Fruit fly (Drosophila melanogaster): Measurements from ENCODE around the gene mRpS2.

The mRpS2 gene

DNA sequence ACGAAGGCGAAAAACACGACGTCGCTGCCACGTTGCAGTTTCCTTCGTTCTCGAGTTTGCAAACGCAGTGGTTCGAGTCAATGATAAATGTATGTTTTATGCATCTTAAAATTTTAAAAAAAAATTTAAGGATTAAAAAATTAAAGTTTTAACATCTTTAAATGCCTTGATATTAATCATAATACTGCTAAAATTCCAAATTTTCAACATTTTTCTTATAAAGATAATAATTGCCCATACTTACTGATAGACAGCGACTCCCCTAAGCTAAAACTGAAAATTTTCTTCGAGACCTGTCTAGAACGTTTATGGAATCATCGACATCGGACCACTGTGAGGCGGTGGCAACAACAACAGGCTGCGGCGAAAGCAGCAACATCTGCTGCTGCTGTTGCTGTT is 28.9 kb downstream of the mRpS2 start:
- TF ChIP-seq CG14655 (GFP tag; optimal IDR thresholded peaks at IDR 0.05) (peak; percentile 84), gl (tag; optimal IDR thresholded peaks at IDR 0.05) (peak; percentile 38), CG9948 (tag; optimal IDR thresholded peaks at IDR 0.05) (peak; percentile 87), fd96Ca (GFP tag; IDR thresholded peaks at IDR 0.05) (0 out of 3 replicates have a peak, but pooled peaks have one; percentile 6), Snoo (tag; optimal IDR thresholded peaks at IDR 0.05) (peak; percentile 69), CG32121 (GFP tag; IDR thresholded peaks at IDR 0.05) (peak; percentile 45; the same call in 1 of the 2 replicates), CG15710 (tag; optimal IDR thresholded peaks at IDR 0.05) (peak; percentile 83), CG13204 (GFP tag; optimal IDR thresholded peaks at IDR 0.05) (peak; percentile 34), Pif1B (GFP tag; optimal IDR thresholded peaks at IDR 0.05) (peak; percentile 70), Ets98B (GFP tag; IDR thresholded peaks at IDR 0.05) (peak; percentile 58), CG17806 (tag; optimal IDR thresholded peaks at IDR 0.05) (peak; percentile 86), CG8301 (tag; optimal IDR thresholded peaks at IDR 0.05) (peak; percentile 64), EcR (GFP tag; optimal IDR thresholded peaks at IDR 0.05) (no peak), CG8159 (tag; optimal IDR thresholded peaks at IDR 0.05) (peak; percentile 94), Pif1A (GFP tag; optimal IDR thresholded peaks at IDR 0.05) (peak; percentile 77), CG10348 (GFP tag; IDR thresholded peaks at IDR 0.05) (no peak), CG12605 (GFP tag; IDR thresholded peaks at IDR 0.05) (0 out of 2 replicates have a peak, but pooled peaks have one; percentile 29), D1 (tag; optimal IDR thresholded peaks at IDR 0.05) (peak; percentile 77), CG34367 (tag; optimal IDR thresholded peaks at IDR 0.05) (peak; percentile 66), CG4496 (GFP tag; IDR thresholded peaks at IDR 0.05) (peak; percentile 76), rn (GFP tag; IDR thresholded peaks at IDR 0.05) (no peak)

DNA sequence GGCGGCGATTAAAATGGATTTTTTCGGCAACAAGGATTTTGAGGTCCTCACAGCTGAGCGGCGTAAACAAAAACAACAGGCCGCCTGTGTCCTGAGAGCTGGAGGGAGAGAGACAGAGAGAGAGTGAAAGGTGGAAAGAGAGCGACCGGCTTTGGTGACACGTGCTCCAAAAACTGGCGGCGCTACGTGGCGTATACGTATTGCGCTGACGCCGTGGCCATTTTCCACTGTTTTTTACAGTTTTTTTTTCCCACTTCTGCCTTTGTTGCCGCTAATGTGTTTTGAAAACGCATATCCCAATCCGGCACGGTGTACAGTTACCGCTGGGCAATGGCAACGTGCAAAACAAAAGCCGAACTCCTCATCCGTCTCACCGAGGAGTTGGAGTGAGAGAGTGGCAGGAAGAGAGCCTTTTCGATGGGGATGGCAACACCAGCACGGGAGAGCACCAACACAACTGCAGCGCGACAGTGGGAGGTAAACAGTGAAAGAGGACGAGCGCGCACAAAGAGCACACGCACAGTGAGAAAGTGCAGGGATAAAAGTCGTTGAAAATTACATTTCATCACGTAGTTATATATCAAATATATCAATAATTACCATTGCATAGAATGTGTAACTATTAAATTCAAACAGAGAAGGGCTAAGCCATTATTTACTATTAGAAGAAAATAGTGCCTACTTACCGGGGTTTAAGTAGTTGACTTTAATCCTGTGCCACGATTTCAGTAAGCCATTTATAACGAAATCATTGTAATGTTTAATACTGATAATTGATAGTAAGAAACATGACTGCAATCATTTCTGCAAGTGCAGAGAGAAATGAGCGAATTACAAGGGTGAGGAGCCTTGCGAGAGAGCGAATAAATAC is 29.5 kb downstream of the mRpS2 start:
- TF ChIP-seq CG34367 (tag; optimal IDR thresholded peaks at IDR 0.05) (peak; percentile 78), CG8301 (tag; optimal IDR thresholded peaks at IDR 0.05) (peak; percentile 54), Pif1A (GFP tag; optimal IDR thresholded peaks at IDR 0.05) (peak; percentile 70), CG4496 (GFP tag; IDR thresholded peaks at IDR 0.05) (peak; percentile 42; the same call in 2 of the 3 replicates), CG9948 (tag; optimal IDR thresholded peaks at IDR 0.05) (peak; percentile 77), Pif1B (GFP tag; optimal IDR thresholded peaks at IDR 0.05) (peak; percentile 72), CG15710 (tag; optimal IDR thresholded peaks at IDR 0.05) (peak; percentile 80), CG10348 (GFP tag; IDR thresholded peaks at IDR 0.05) (no peak), D1 (tag; optimal IDR thresholded peaks at IDR 0.05) (no peak), rn (GFP tag; IDR thresholded peaks at IDR 0.05) (0 out of 2 replicates have a peak, but pooled peaks have one; percentile 12), EcR (GFP tag; optimal IDR thresholded peaks at IDR 0.05) (no peak), fd96Ca (GFP tag; IDR thresholded peaks at IDR 0.05) (peak; percentile 40; the same call in 1 of the 3 replicates), CG13204 (GFP tag; optimal IDR thresholded peaks at IDR 0.05) (peak; percentile 47), CG12605 (GFP tag; IDR thresholded peaks at IDR 0.05) (no peak; the same call in 1 of the 2 replicates), CG17806 (tag; optimal IDR thresholded peaks at IDR 0.05) (peak; percentile 73), CG32121 (GFP tag; IDR thresholded peaks at IDR 0.05) (no peak), CG14655 (GFP tag; optimal IDR thresholded peaks at IDR 0.05) (peak; percentile 80), gl (tag; optimal IDR thresholded peaks at IDR 0.05) (peak; percentile 54), CG8159 (tag; optimal IDR thresholded peaks at IDR 0.05) (no peak), Snoo (tag; optimal IDR thresholded peaks at IDR 0.05) (peak; percentile 74), Ets98B (GFP tag; IDR thresholded peaks at IDR 0.05) (no peak)

DNA sequence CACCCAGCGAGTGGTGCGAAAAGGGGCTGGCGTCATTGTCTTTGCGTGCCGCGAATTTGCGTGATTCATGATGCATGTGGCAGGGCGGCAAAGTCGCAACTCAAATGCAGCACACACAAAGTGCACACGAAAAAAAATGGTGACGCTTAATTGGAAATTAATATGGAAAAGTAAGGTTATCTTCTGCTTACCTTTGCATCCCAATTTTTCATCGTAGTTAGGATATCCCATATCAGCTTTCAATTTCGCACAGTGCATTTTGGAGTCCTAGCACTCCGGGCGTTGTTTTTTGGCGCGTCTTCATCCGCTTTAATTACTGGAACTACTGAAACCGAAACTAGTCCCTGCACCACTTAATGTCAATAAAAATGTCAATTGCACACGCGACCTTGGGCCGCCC is 30.2 kb downstream of the mRpS2 start:
- TF ChIP-seq CG4496 (GFP tag; IDR thresholded peaks at IDR 0.05) (peak; percentile 73), Snoo (tag; optimal IDR thresholded peaks at IDR 0.05) (no peak), Ets98B (GFP tag; IDR thresholded peaks at IDR 0.05) (peak; percentile 10; the same call in 1 of the 2 replicates), CG8301 (tag; optimal IDR thresholded peaks at IDR 0.05) (no peak), CG9948 (tag; optimal IDR thresholded peaks at IDR 0.05) (peak; percentile 4), fd96Ca (GFP tag; IDR thresholded peaks at IDR 0.05) (peak; percentile 53; the same call in 1 of the 3 replicates), gl (tag; optimal IDR thresholded peaks at IDR 0.05) (no peak), rn (GFP tag; IDR thresholded peaks at IDR 0.05) (no peak), CG17806 (tag; optimal IDR thresholded peaks at IDR 0.05) (peak; percentile 1), Pif1B (GFP tag; optimal IDR thresholded peaks at IDR 0.05) (no peak), CG12605 (GFP tag; IDR thresholded peaks at IDR 0.05) (no peak)

DNA sequence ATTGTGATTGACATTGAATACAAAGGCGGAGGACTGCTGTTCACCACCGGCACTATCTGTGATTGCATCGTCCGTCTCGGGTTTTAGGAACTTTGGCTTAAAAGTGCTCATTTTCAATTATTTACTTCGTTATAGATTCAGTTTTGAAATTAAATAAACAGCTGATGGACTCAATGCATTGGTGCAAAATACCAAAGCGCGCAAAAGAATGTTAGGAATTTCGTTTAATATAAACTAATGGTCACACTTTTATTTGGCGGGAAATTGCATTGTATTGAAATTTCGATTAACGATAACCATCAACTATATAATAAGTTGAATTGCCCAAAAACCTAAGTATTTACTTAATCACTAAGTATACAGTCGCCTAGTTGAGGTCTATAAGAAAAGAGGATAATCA is 32.2 kb downstream of the mRpS2 start, which contains the start of gene CG3225:
Gene CG3225, minus strand, starts transcription at position 190 of the 400 bp plus-strand sequence.
- no peak for TF ChIP-seq CG9948 (tag; optimal IDR thresholded peaks at IDR 0.05)
- no peak for TF ChIP-seq Pif1B (GFP tag; optimal IDR thresholded peaks at IDR 0.05)
- no peak for TF ChIP-seq EcR (GFP tag; optimal IDR thresholded peaks at IDR 0.05)
- TF ChIP-seq CG14655 (GFP tag; optimal IDR thresholded peaks at IDR 0.05) = no peak
- TF ChIP-seq CG17806 (tag; optimal IDR thresholded peaks at IDR 0.05) = no peak
- no peak for TF ChIP-seq fd96Ca (GFP tag; IDR thresholded peaks at IDR 0.05)
- no peak for TF ChIP-seq CG32121 (GFP tag; IDR thresholded peaks at IDR 0.05)
- TF ChIP-seq CG13204 (GFP tag; optimal IDR thresholded peaks at IDR 0.05) = no peak
- TF ChIP-seq CG10348 (GFP tag; IDR thresholded peaks at IDR 0.05) = no peak
- TF ChIP-seq CG34367 (tag; optimal IDR thresholded peaks at IDR 0.05) = no peak
- TF ChIP-seq CG12605 (GFP tag; IDR thresholded peaks at IDR 0.05) = no peak
- no peak for TF ChIP-seq Snoo (tag; optimal IDR thresholded peaks at IDR 0.05)
- no peak for TF ChIP-seq Pif1A (GFP tag; optimal IDR thresholded peaks at IDR 0.05)
- no peak for TF ChIP-seq CG8159 (tag; optimal IDR thresholded peaks at IDR 0.05)
- TF ChIP-seq CG4496 (GFP tag; IDR thresholded peaks at IDR 0.05) = no peak
- TF ChIP-seq D1 (tag; optimal IDR thresholded peaks at IDR 0.05) = no peak
- no peak for TF ChIP-seq Ets98B (GFP tag; IDR thresholded peaks at IDR 0.05)
- TF ChIP-seq gl (tag; optimal IDR thresholded peaks at IDR 0.05) = no peak

DNA sequence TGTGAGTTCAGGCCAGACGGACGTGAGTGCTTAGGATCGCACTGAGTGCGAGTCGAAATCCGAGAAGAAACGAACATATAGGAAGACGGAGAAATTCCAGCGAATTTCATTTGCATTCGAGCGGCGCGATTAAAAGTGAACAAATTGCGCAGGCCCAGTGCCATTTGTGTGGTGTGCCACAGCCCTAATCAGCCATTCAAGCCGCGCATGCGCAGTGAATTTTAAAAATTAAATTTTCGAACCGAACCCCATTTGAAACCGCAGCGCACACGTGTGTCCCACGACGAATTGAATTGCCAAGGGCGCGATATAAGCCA is 37.2 kb downstream of the mRpS2 start:
- TF ChIP-seq CG8301 (tag; optimal IDR thresholded peaks at IDR 0.05) (no peak), fd96Ca (GFP tag; IDR thresholded peaks at IDR 0.05) (0 out of 3 replicates have a peak, but pooled peaks have one; percentile 9)
